Fruit fly (Drosophila melanogaster) whole organism, embryonic: Measurements from ENCODE around the gene kra.

Source experiments
- Asciz ChIP-seq: fragments of 200-800 bp; sonication (Bioruptor generic); optimal IDR thresholded peaks from 2 replicates; lab custom pipeline; 2017; ENCODE audit warnings: missing biosample characterization, mild to moderate bottlenecking, missing genetic modification characterization, missing genetic modification reagents
- C15 ChIP-seq: fragments of 200-800 bp; sonication (Bioruptor generic); IDR thresholded peaks from 3 replicates; pipeline ENCODE4 v1.3.6; 2022; ENCODE audit warnings: missing biosample characterization, missing genetic modification characterization
- CG1024 ChIP-seq: fragments of 200-800 bp; sonication (Bioruptor generic); IDR thresholded peaks from 2 replicates; pipeline ENCODE4 v1.3.6; 2022; ENCODE audit warnings: missing biosample characterization, missing genetic modification characterization
- CG10366 ChIP-seq: fragments of 200-800 bp; sonication (Bioruptor generic); IDR thresholded peaks from 2 replicates; pipeline ENCODE4 v1.3.6; 2022; ENCODE audit warnings: missing biosample characterization, missing genetic modification characterization
- CG12071 ChIP-seq: fragments of 200-800 bp; sonication (Bioruptor generic); optimal IDR thresholded peaks from 3 replicates; lab custom pipeline; 2018; ENCODE audit warnings: missing biosample characterization, mild to moderate bottlenecking, missing genetic modification characterization
- CG12391 ChIP-seq: fragments of 200-800 bp; sonication (Bioruptor generic); optimal IDR thresholded peaks from 3 replicates; lab custom pipeline; 2018; ENCODE audit warnings: missing biosample characterization, mild to moderate bottlenecking, missing genetic modification characterization, moderate library complexity
- CG12659 ChIP-seq: fragments of 200-800 bp; sonication (Bioruptor generic); optimal IDR thresholded peaks from 3 replicates; lab custom pipeline; 2017; ENCODE audit warnings: mild to moderate bottlenecking, missing biosample characterization, missing genetic modification reagents, missing genetic modification characterization
- CG14441 ChIP-seq: fragments of 200-800 bp; sonication (Bioruptor generic); IDR thresholded peaks from 2 replicates; pipeline ENCODE4 v1.3.6; 2022; ENCODE audit warnings: missing biosample characterization, missing genetic modification characterization
- CG15073 ChIP-seq: fragments of 200-800 bp; sonication (Bioruptor generic); optimal IDR thresholded peaks from 2 replicates; lab custom pipeline; 2016; ENCODE audit warnings: missing biosample characterization, missing genetic modification characterization
- CG16863 ChIP-seq: fragments of 200-800 bp; sonication (Bioruptor generic); optimal IDR thresholded peaks from 3 replicates; lab custom pipeline; 2016; ENCODE audit warnings: missing biosample characterization, missing genetic modification characterization
- CG17186 ChIP-seq: fragments of 200-800 bp; sonication (Bioruptor generic); optimal IDR thresholded peaks from 3 replicates; lab custom pipeline; 2017; ENCODE audit warnings: missing biosample characterization, missing genetic modification reagents, missing genetic modification characterization
- CG17568 ChIP-seq: fragments of 200-800 bp; sonication (Bioruptor generic); optimal IDR thresholded peaks from 2 replicates; lab custom pipeline; 2018; ENCODE audit warnings: missing biosample characterization, mild to moderate bottlenecking, missing genetic modification characterization, moderate library complexity
- CG17829 ChIP-seq: fragments of 200-800 bp; optimal IDR thresholded peaks from 2 replicates; lab custom pipeline; 2019; ENCODE audit warnings: missing biosample characterization, mild to moderate bottlenecking, missing genetic modification characterization, moderate library complexity
- CG18011 ChIP-seq: fragments of 200-800 bp; sonication (Bioruptor generic); optimal IDR thresholded peaks from 2 replicates; lab custom pipeline; 2017; ENCODE audit warnings: missing biosample characterization, missing genetic modification characterization, mild to moderate bottlenecking, moderate library complexity, missing genotype
- CG18476 ChIP-seq: fragments of 200-800 bp; sonication (Bioruptor generic); optimal IDR thresholded peaks from 2 replicates; lab custom pipeline; 2016; ENCODE audit warnings: missing biosample characterization, mild to moderate bottlenecking, missing genetic modification characterization
- CG2129 ChIP-seq: fragments of 200-800 bp; sonication (Bioruptor generic); IDR thresholded peaks from 2 replicates; pipeline ENCODE4 v1.3.6; 2022; ENCODE audit warnings: missing biosample characterization, missing genetic modification characterization; ENCODE audit not compliant: partially characterized antibody
- CG34224 ChIP-seq: fragments of 200-800 bp; sonication (Bioruptor generic); IDR thresholded peaks from 3 replicates; pipeline ENCODE4 v1.3.6; 2022; ENCODE audit warnings: missing biosample characterization, missing genetic modification characterization; ENCODE audit not compliant: partially characterized antibody
- CG34376 ChIP-seq: fragments of 200-800 bp; sonication (Bioruptor generic); optimal IDR thresholded peaks from 2 replicates; lab custom pipeline; 2018; ENCODE audit warnings: missing biosample characterization, mild to moderate bottlenecking, missing genetic modification characterization
- CG3726 ChIP-seq: fragments of 200-800 bp; sonication (Bioruptor generic); IDR thresholded peaks from 3 replicates; pipeline ENCODE4, ENCODE4 v1.3.6; 2022; ENCODE audit warnings: missing biosample characterization, missing genetic modification characterization
- CG5180 ChIP-seq: fragments of 200-800 bp; sonication (Bioruptor generic); optimal IDR thresholded peaks from 3 replicates; lab custom pipeline; 2017; ENCODE audit warnings: missing biosample characterization, missing genetic modification characterization, mild to moderate bottlenecking, moderate library complexity, missing genetic modification reagents
- CG6689 ChIP-seq: fragments of 200-800 bp; sonication (Bioruptor generic); IDR thresholded peaks from 2 replicates; pipeline ENCODE4 v1.3.6; 2022; ENCODE audit warnings: missing biosample characterization, missing genetic modification characterization
- CG8924 ChIP-seq: fragments of 200-800 bp; optimal IDR thresholded peaks from 3 replicates; lab custom pipeline; 2019; ENCODE audit warnings: missing biosample characterization, mild to moderate bottlenecking, missing genetic modification characterization, moderate library complexity
- CG9797 ChIP-seq: fragments of 200-800 bp; sonication (Bioruptor generic); optimal IDR thresholded peaks from 3 replicates; lab custom pipeline; 2018; ENCODE audit warnings: missing biosample characterization, mild to moderate bottlenecking, missing genetic modification characterization
- CHES-1-like ChIP-seq: fragments of 200-800 bp; sonication (Bioruptor generic); optimal IDR thresholded peaks from 2 replicates; lab custom pipeline; 2016; ENCODE audit warnings: missing biosample characterization, missing genetic modification characterization
- Deaf1 ChIP-seq: fragments of 200-800 bp; optimal IDR thresholded peaks from 3 replicates; lab custom pipeline; 2019; ENCODE audit warnings: missing biosample characterization, mild to moderate bottlenecking, missing genetic modification characterization, moderate library complexity
- Dll ChIP-seq: fragments of 200-800 bp; sonication (Bioruptor generic); IDR thresholded peaks from 4 replicates; pipeline ENCODE4 v1.3.6; 2022; ENCODE audit warnings: missing biosample characterization, missing genetic modification characterization; ENCODE audit not compliant: partially characterized antibody
- Lpt ChIP-seq: fragments of >200 bp; optimal IDR thresholded peaks from 2 replicates; lab custom pipeline; 2018; ENCODE audit warnings: missing biosample characterization, missing genetic modification characterization
- MESR4 ChIP-seq: fragments of 200-800 bp; sonication (Bioruptor generic); optimal IDR thresholded peaks from 2 replicates; lab custom pipeline; 2018; ENCODE audit warnings: missing biosample characterization, mild to moderate bottlenecking, missing genetic modification characterization, moderate library complexity
- Side ChIP-seq: fragments of 200-800 bp; sonication (Bioruptor generic); optimal IDR thresholded peaks from 2 replicates; lab custom pipeline; 2016; ENCODE audit warnings: missing biosample characterization, missing genetic modification characterization
- Sry-δ ChIP-seq: fragments of 200-800 bp; sonication (Bioruptor generic); optimal IDR thresholded peaks from 2 replicates; lab custom pipeline; 2016; ENCODE audit warnings: missing biosample characterization, missing genetic modification characterization
- bsh ChIP-seq, 2 experiments: fragments of 200-800 bp; sonication (Bioruptor generic); optimal IDR thresholded peaks; 2 replicates each; lab custom pipeline; 2017 to 2018; ENCODE audit warnings: mild to moderate bottlenecking in 2 of 2, missing biosample characterization in 2 of 2, missing genetic modification characterization in 2 of 2, moderate library complexity in 1 of 2
- ems ChIP-seq: fragments of 200-800 bp; sonication (Bioruptor generic); optimal IDR thresholded peaks from 3 replicates; lab custom pipeline; 2016; ENCODE audit warnings: missing biosample characterization, missing genetic modification characterization
- exex ChIP-seq: fragments of 200-800 bp; sonication (Bioruptor generic); optimal IDR thresholded peaks from 4 replicates; lab custom pipeline; 2018; ENCODE audit warnings: missing biosample characterization, mild to moderate bottlenecking, missing genetic modification characterization, moderate library complexity
- fd102C ChIP-seq: fragments of 200-800 bp; sonication (Bioruptor generic); optimal IDR thresholded peaks from 2 replicates; lab custom pipeline; 2018; ENCODE audit warnings: missing biosample characterization, mild to moderate bottlenecking, missing genetic modification characterization, moderate library complexity
- gfzf ChIP-seq: fragments of 200-800 bp; sonication (Bioruptor generic); optimal IDR thresholded peaks from 2 replicates; lab custom pipeline; 2016; ENCODE audit warnings: missing biosample characterization, mild to moderate bottlenecking, missing genetic modification characterization, moderate library complexity
- hbn ChIP-seq: fragments of 200-800 bp; sonication (Bioruptor generic); IDR thresholded peaks from 2 replicates; pipeline ENCODE4 v1.3.6; 2022; ENCODE audit warnings: missing biosample characterization, missing genetic modification characterization; ENCODE audit not compliant: partially characterized antibody
- her ChIP-seq: fragments of 200-800 bp; sonication (Bioruptor generic); optimal IDR thresholded peaks from 2 replicates; lab custom pipeline; 2016; ENCODE audit warnings: missing biosample characterization, missing genetic modification characterization
- insv ChIP-seq, 2 experiments: fragments of 200-800 bp; sonication (Bioruptor generic); optimal IDR thresholded peaks; 3 replicates each; lab custom pipeline; 2016 to 2018; ENCODE audit warnings: missing biosample characterization in 2 of 2, missing genetic modification characterization in 2 of 2
- ken ChIP-seq: fragments of 200-800 bp; sonication (Bioruptor generic); IDR thresholded peaks from 3 replicates; pipeline ENCODE4 v1.3.6; 2022; ENCODE audit warnings: missing biosample characterization, missing genetic modification characterization
- nom ChIP-seq: fragments of 200-800 bp; sonication (Bioruptor generic); optimal IDR thresholded peaks from 2 replicates; lab custom pipeline; 2017; ENCODE audit warnings: missing biosample characterization, missing genetic modification characterization, mild to moderate bottlenecking, moderate library complexity, missing genetic modification reagents
- pfk ChIP-seq: fragments of 200-800 bp; sonication (Bioruptor generic); optimal IDR thresholded peaks from 2 replicates; lab custom pipeline; 2018; ENCODE audit warnings: missing biosample characterization, mild to moderate bottlenecking, missing genetic modification characterization, moderate library complexity
- phol ChIP-seq: fragments of 200-800 bp; sonication (Bioruptor generic); optimal IDR thresholded peaks from 3 replicates; lab custom pipeline; 2018; ENCODE audit warnings: missing biosample characterization, mild to moderate bottlenecking, missing genetic modification characterization, moderate library complexity
- sens ChIP-seq: fragments of 200-800 bp; sonication (Bioruptor generic); peaks from one replicate; lab custom pipeline; 2016; ENCODE audit warnings: missing biosample characterization, missing genetic modification characterization
- sima ChIP-seq: fragments of 200-800 bp; sonication (Bioruptor generic); optimal IDR thresholded peaks from 2 replicates; lab custom pipeline; 2016; ENCODE audit warnings: missing biosample characterization, missing genetic modification characterization
- sqz ChIP-seq: fragments of 200-800 bp; sonication (Bioruptor generic); optimal IDR thresholded peaks from 3 replicates; lab custom pipeline; 2018; ENCODE audit warnings: missing biosample characterization, mild to moderate bottlenecking, missing genetic modification characterization
- stwl ChIP-seq: fragments of 200-800 bp; sonication (Bioruptor generic); optimal IDR thresholded peaks from 3 replicates; lab custom pipeline; 2018; ENCODE audit warnings: missing biosample characterization, mild to moderate bottlenecking, missing genetic modification characterization, moderate library complexity
- sug ChIP-seq: fragments of 200-800 bp; optimal IDR thresholded peaks from 2 replicates; lab custom pipeline; 2019; ENCODE audit warnings: missing biosample characterization, mild to moderate bottlenecking, missing genetic modification characterization, moderate library complexity
- zfh2 ChIP-seq: fragments of 200-800 bp; sonication (Bioruptor generic); optimal IDR thresholded peaks from 2 replicates; lab custom pipeline; 2016; ENCODE audit warnings: missing biosample characterization, missing genetic modification characterization

The kra gene

dm6 chr3R:5570635-5571436, 30.1 kb downstream of the kra start, which contains the start of gene CRMP:
TSS of gene CRMP (plus strand) at chr3R:5571108.
- TF ChIP-seq CG16863 (GFP tag; lab: Kevin White, UChicago) (no peak), CG10366 (no peak), Side (no peak), exex (tag; lab: Kevin White, UChicago) (no peak), CG34224 (peak; percentile 70), CG12659 (GFP tag; lab: Kevin White, UChicago) (peak; percentile 25), nom (GFP tag; lab: Kevin White, UChicago) (peak; percentile 46), sima (GFP tag; lab: Kevin White, UChicago) (no peak), Asciz (GFP tag; lab: Kevin White, UChicago) (peak; percentile 4), ems (no peak), CG2129 (GFP tag; lab: Robert Waterston, UW) (no peak), gfzf (GFP tag; lab: Kevin White, UChicago) (peak; percentile 65), CG18476 (GFP tag; lab: Kevin White, UChicago) (no peak), CG3726 (GFP tag; lab: Robert Waterston, UW) (no peak), MESR4 (GFP tag; lab: Kevin White, UChicago) (peak; percentile 66), sens (peak; percentile 7), CHES-1-like (GFP tag; lab: Kevin White, UChicago) (no peak), CG17568 (GFP tag; lab: Kevin White, UChicago) (peak; percentile 49), insv (GFP tag; optimal IDR thresholded peaks at IDR 0.05; lab: Kevin White, UChicago) (peak; percentile 48 to 90), CG17186 (GFP tag; lab: Kevin White, UChicago) (no peak), CG1024 (GFP tag; lab: Robert Waterston, UW) (no peak), CG18011 (GFP tag; lab: Kevin White, UChicago) (peak; percentile 88), bsh (GFP tag; optimal IDR thresholded peaks at IDR 0.05; lab: Kevin White, UChicago) (peak in 1 of 2 experiments; percentile 28), fd102C (GFP tag; lab: Kevin White, UChicago) (no peak), Dll (peak; percentile 49; the same call in 1 of the 4 replicates), hbn (GFP tag; lab: Robert Waterston, UW) (peak; percentile 54), CG9797 (GFP tag; lab: Kevin White, UChicago) (peak; percentile 34), sug (tag; lab: Kevin White, UChicago) (no peak), CG5180 (GFP tag; lab: Kevin White, UChicago) (peak; percentile 22), CG17829 (peak; percentile 24), CG34376 (GFP tag; lab: Kevin White, UChicago) (peak; percentile 43), zfh2 (no peak), sqz (GFP tag; lab: Kevin White, UChicago) (peak; percentile 62), phol (peak; percentile 38), stwl (tag; lab: Kevin White, UChicago) (peak; percentile 99), CG12071 (no peak), C15 (no peak), her (no peak), Sry-δ (GFP tag; lab: Kevin White, UChicago) (no peak), CG14441 (no peak), CG15073 (GFP tag; lab: Kevin White, UChicago) (no peak), CG6689 (GFP tag; lab: Robert Waterston, UW) (no peak), ken (no peak), pfk (GFP tag; lab: Kevin White, UChicago) (no peak), Deaf1 (tag; lab: Kevin White, UChicago) (peak; percentile 62), Lpt (GFP tag; lab: Kevin White, UChicago) (no peak), CG8924 (tag; lab: Kevin White, UChicago) (peak; percentile 15), CG12391 (tag; lab: Kevin White, UChicago) (no peak)
